Worm (Caenorhabditis elegans) whole organism, young adult: ENCODE measurements around the gene casy-1.

ENCODE experiments used
- F33H1.4 ChIP-seq: fragments of 200-800 bp; sonication (Bioruptor generic); IDR thresholded peaks from 2 replicates; pipeline ENCODE4 v1.3.6; 2022; ENCODE audit warnings: missing genetic modification reagents, missing genetic modification characterization, missing compliant biosample characterization
- chd-7 ChIP-seq: sonication (generic microtip); optimal IDR thresholded peaks from 2 replicates; lab custom pipeline; 2016; ENCODE audit warnings: mild to moderate bottlenecking, missing genetic modification characterization, moderate library complexity, missing compliant biosample characterization
- ekl-4 ChIP-seq: fragments of 200-800 bp; sonication (Bioruptor generic); IDR thresholded peaks from 2 replicates; pipeline ENCODE4 v1.3.6; 2022; ENCODE audit warnings: missing genetic modification reagents, missing genetic modification characterization, missing compliant biosample characterization
- hsf-1 ChIP-seq: fragments of 200-800 bp; sonication (Bioruptor generic); IDR thresholded peaks from 2 replicates; pipeline ENCODE4 v1.3.6; 2022; ENCODE audit warnings: missing genetic modification reagents, missing genetic modification characterization, missing compliant biosample characterization
- nfya-2 ChIP-seq: fragments of 200-800 bp; sonication (Bioruptor generic); IDR thresholded peaks from 2 replicates; pipeline ENCODE4 v1.3.6; 2022; ENCODE audit warnings: missing genetic modification reagents, missing genetic modification characterization, missing compliant biosample characterization
- rcor-1 ChIP-seq: fragments of 200-800 bp; sonication (Bioruptor generic); IDR thresholded peaks from 2 replicates; pipeline ENCODE4 v1.3.6; 2022; ENCODE audit warnings: missing genetic modification reagents, missing genetic modification characterization, missing compliant biosample characterization
- tbp1 ChIP-seq: fragments of 200-800 bp; sonication (Bioruptor generic); optimal IDR thresholded peaks from 2 replicates; lab custom pipeline; 2018; ENCODE audit warnings: mild to moderate bottlenecking, missing genetic modification characterization, missing compliant biosample characterization
- unc-62 ChIP-seq: fragments of 150-350 bp; optimal IDR thresholded peaks from 2 replicates; lab custom pipeline; 2014; ENCODE audit warnings: missing biosample characterization, missing genetic modification reagents, missing genetic modification characterization

- TF ChIP-seq chd-7, result no peak
- TF ChIP-seq rcor-1 (GFP tag; lab: Robert Waterston, UW), result no peak
- TF ChIP-seq unc-62 (GFP tag; lab: Kevin White, UChicago), result no peak
- no peak for TF ChIP-seq nfya-2 (GFP tag; lab: Robert Waterston, UW)
- no peak for TF ChIP-seq hsf-1 (GFP tag; lab: Robert Waterston, UW)
- TF ChIP-seq tbp1 (GFP tag; lab: Kevin White, UChicago), result no peak
- no peak for TF ChIP-seq F33H1.4
- TF ChIP-seq ekl-4 (GFP tag; lab: Robert Waterston, UW), result no peak
Measured at ce11 chrII:5911939-5912523, 44.5 kb downstream of the casy-1 start.
